Worm (Caenorhabditis elegans) whole organism, midembryonic: Measurements from ENCODE around the gene swan-2.

ENCODE experiments used
- T22C8.4 ChIP-seq: fragments of 200-800 bp; sonication (Bioruptor generic); IDR thresholded peaks from 2 replicates; pipeline ENCODE4 v1.3.6; 2022; ENCODE audit warnings: missing genetic modification characterization, missing compliant biosample characterization
- cog-1 ChIP-seq: sonication (generic microtip); optimal IDR thresholded peaks from 2 replicates; lab custom pipeline; 2016; ENCODE audit warnings: missing genetic modification characterization, missing compliant biosample characterization
- flt-1 ChIP-seq: fragments of 200-800 bp; sonication (Bioruptor generic); IDR thresholded peaks from 2 replicates; pipeline ENCODE4 v1.3.6; 2022; ENCODE audit warnings: missing genetic modification characterization, missing compliant biosample characterization
- klf-2 ChIP-seq: fragments of 200-800 bp; sonication (Bioruptor generic); conservative IDR thresholded peaks from 2 replicates; pipeline ENCODE4 v1.3.6; 2022; ENCODE audit warnings: missing genetic modification reagents, missing genetic modification characterization, missing compliant biosample characterization
- med-1 ChIP-seq: sonication (generic microtip); optimal IDR thresholded peaks from 2 replicates; lab custom pipeline; 2017; ENCODE audit warnings: missing genetic modification characterization, mild to moderate bottlenecking, missing compliant biosample characterization, antibody characterized with exemption, missing genetic modification reagents; ENCODE audit not compliant: insufficient read depth
- ref-1 ChIP-seq: fragments of 200-800 bp; sonication (Bioruptor generic); conservative IDR thresholded peaks from 2 replicates; pipeline ENCODE4 v1.3.6; 2022; ENCODE audit warnings: missing genetic modification reagents, missing genetic modification characterization, missing compliant biosample characterization
- tab-1 ChIP-seq: fragments of 200-800 bp; sonication (Bioruptor generic); IDR thresholded peaks from 2 replicates; pipeline ENCODE4 v1.3.6; 2022; ENCODE audit warnings: missing genetic modification characterization, missing compliant biosample characterization
- ztf-23 ChIP-seq: fragments of 200-800 bp; sonication (Bioruptor generic); IDR thresholded peaks from 2 replicates; pipeline ENCODE4 v1.3.6; 2022; ENCODE audit warnings: missing genetic modification reagents, missing genetic modification characterization, missing compliant biosample characterization
- ztf-29 ChIP-seq: fragments of 200-800 bp; sonication (Bioruptor generic); IDR thresholded peaks from 2 replicates; pipeline ENCODE4 v1.3.6; 2022; ENCODE audit warnings: missing genetic modification reagents, missing genetic modification characterization, missing compliant biosample characterization

Gene swan-2

DNA sequence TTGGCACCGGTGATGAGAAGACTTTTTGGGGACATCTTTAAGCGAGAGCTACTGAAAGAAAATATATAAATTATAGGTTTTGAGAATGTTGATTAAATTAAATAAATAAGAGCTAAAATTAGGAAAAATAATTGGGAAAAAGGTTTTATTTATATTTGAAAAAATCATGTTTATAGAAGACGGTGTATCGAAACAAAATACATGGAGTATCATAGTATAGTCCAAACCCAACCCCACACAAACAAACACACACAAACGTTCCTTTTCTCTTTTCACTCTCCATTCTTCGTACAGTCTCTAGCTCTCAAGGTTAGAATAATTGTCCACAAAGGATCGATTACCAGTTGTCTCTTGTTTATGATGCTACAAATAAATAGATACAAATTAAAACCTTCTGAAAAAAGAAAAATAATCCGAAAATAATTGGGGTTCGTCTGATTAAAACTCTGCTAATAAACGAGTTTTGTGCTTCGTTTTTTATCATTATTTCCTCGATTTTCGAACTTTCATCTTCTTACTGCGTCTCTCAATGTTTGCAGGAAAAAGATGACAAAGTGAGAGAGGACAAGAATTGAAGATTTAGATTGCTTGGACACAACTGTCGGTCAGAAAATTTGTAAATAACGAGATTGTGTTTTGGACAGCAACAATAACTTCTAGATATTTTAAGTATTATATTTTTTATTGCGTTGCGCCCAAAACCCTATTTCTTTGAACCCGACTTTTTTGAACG lies 47.6 kb downstream of the swan-2 start, which contains the start of gene F20G2.2:
Gene F20G2.2, minus strand, starts transcription at position 51 of the 733 bp plus-strand sequence.
- TF ChIP-seq cog-1 (tag; lab: Kevin White, UChicago) (no peak), flt-1 (no peak), klf-2 (GFP tag; lab: Robert Waterston, UW) (no peak)

DNA sequence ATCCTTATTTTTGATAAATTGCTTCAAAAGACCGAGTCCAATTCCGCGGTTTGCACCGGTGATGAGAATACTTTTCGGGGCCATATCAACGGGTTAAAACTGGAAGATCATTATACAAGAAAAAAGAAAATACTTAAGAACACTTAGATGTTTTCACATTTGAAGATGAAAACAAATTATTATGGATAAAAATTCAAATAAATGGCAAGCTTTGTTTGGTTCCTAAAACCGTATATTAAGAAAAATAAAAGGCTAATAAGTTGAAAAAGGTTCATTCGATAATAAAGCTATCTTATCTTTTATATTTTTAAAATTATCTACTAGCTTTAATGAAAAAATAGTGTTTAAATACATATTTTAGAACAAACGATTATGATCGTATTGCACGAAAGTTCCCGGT lies 50.6 kb downstream of the swan-2 start, which contains the start of gene F20G2.1:
Gene F20G2.1, minus strand, starts transcription at position 101 of the 400 bp plus-strand sequence.
- no peak for TF ChIP-seq klf-2 (GFP tag; lab: Robert Waterston, UW)
- TF ChIP-seq med-1 (GFP tag; lab: Kevin White, UChicago), result no peak
- no peak for TF ChIP-seq ref-1 (GFP tag; lab: Robert Waterston, UW)
- TF ChIP-seq tab-1, result no peak
- no peak for TF ChIP-seq cog-1 (tag; lab: Kevin White, UChicago)
- TF ChIP-seq ztf-29, result no peak
- TF ChIP-seq flt-1, result no peak
- no peak for TF ChIP-seq ztf-23 (GFP tag; lab: Robert Waterston, UW)
- no peak for TF ChIP-seq T22C8.4 (GFP tag; lab: Robert Waterston, UW)

- no peak for TF ChIP-seq ztf-29
Measured at ce11 chrV:13751811-13752210, 52.3 kb downstream of the swan-2 start, which contains the start of gene cld-9. Gene cld-9, minus strand, starts transcription at chrV:13751891.
